Worm (Caenorhabditis elegans): Measurements from ENCODE around the gene W04E12.2.

DNA sequence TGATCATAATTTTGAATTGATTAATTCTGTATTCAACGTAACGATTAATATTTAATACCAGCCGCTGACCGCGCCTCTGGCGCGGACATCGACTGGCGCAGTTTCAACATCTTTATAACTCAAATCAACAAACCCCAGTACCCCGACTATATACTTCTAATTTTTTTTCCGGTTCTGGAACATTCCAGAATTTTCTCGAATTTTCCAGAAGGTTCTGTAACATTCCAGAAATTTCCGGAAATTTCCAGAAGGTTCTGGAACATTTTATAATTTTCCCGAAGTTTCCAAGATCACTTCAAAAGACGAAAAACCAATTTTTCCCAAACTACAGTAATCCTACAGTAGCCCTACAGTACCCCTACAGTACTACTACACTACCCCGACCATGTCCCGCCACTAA, 38.3 kb upstream of the W04E12.2 start:
- TF ChIP-seq dmd-4 (tag; optimal IDR thresholded peaks at IDR 0.05), result no peak
- TF ChIP-seq nhr-11 (tag; optimal IDR thresholded peaks at IDR 0.05), result no peak
- TF ChIP-seq snpc-4 (tag; optimal IDR thresholded peaks at IDR 0.05), result no peak
- TF ChIP-seq nhr-237 (tag; optimal IDR thresholded peaks at IDR 0.05), result no peak
- no peak for TF ChIP-seq alr-1 (tag; optimal IDR thresholded peaks at IDR 0.05)
